Fruit fly (Drosophila melanogaster) whole organism, larva: ENCODE measurements around the gene CG2260.

Source experiments
- noc ChIP-seq: fragments of 200-800 bp; sonication (Bioruptor generic); optimal IDR thresholded peaks from 3 replicates; lab custom pipeline; 2019; ENCODE audit warnings: missing biosample characterization, mild to moderate bottlenecking, missing genetic modification characterization, moderate library complexity

CG2260 gene

dm6 chrX:8112715-8113114, 8.2 kb downstream of the CG2260 start:
- TF ChIP-seq noc (tag; lab: Kevin White, UChicago): peak; percentile 43

DNA sequence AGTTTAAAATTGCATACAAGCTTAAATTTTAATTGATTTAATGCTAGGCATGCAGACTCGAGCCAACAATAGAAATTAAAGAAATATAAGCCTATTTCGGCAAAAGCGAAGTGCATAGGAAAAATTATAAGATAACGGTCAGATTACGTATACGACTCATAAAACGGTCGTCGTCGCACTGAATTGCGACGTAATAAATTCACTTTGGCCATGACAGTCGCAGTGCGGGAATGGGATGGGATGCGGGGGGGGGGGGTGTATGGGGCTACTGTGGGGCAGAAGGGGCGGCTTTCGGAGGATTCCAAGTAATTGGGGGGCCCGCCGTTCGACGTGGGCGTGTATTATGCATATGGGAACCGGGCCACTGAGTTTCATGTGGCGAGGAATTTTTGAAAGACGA, 10.0 kb downstream of the CG2260 start:
- TF ChIP-seq noc (tag; lab: Kevin White, UChicago): no peak

DNA sequence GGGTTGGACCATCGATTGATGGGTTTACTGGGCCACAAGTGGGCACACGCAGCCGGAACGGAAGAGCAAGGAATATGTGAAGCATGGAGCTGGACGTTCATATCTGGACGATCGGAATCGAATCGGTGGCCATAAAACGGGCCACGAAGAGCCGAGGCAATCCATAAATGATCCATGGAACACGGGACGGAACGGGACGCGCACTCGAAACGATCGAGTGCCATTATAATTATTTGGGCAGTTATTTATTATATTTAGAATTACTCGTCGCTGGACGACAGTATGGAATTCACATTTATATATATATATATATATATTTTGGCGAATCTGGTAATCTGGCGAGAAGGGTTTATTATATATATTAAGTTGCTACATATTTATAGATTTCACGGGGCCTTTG, 13.0 kb downstream of the CG2260 start:
- no peak for TF ChIP-seq noc (tag; lab: Kevin White, UChicago)

dm6 chrX:8106281-8107050, 14.5 kb downstream of the CG2260 start:
- TF ChIP-seq noc (tag; lab: Kevin White, UChicago): peak; percentile 34

DNA sequence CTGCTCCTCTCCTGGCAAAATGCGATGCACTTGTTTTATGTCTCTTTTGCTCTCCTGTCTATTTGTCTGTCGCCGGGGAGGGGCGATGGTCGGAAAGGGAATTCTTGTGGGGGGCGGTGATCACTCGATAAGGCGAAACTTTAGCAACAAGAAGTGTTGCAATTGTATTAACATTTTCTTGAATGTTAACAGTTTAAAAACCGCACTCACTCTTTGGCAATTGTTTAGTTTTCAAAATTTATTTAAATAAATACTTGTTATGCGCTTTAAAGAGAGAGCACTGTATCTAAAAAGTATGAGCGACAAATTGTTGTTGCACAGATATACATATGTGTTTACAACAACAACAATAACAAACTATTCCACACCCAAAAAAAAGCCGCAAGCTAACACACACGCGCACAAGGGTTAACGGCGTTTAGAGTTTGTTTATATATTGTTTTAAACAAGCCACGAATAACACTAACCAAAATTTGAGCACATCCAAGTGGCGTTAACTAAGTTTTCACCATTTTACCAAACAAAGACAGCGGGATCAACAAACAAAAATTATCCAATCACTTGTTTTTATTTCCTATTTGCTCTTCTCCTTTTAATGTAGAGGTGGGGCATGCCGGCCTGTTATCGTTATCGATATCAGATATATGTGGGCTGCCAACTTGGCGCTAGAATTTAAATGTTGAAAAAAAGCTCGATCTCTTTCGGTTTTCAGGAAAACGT, 19.3 kb downstream of the CG2260 start, which contains the start of gene CG2258:
Gene CG2258, minus strand, starts transcription at position 617 of the 720 bp plus-strand sequence.
- TF ChIP-seq noc (tag; lab: Kevin White, UChicago): peak; percentile 92

DNA sequence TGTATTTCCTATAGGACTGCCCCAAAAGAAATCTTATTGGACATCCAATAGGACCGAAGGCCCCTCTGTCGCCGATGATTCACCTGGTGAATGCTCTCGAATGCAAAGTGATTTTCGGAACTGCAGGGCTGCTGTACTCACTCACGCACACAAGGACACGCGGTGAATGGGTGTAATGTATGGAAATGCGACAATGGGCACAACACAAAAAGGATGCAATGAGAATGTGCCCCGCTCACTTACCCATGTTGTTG, 20.2 kb downstream of the CG2260 start:
- no peak for TF ChIP-seq noc (tag; lab: Kevin White, UChicago)

DNA sequence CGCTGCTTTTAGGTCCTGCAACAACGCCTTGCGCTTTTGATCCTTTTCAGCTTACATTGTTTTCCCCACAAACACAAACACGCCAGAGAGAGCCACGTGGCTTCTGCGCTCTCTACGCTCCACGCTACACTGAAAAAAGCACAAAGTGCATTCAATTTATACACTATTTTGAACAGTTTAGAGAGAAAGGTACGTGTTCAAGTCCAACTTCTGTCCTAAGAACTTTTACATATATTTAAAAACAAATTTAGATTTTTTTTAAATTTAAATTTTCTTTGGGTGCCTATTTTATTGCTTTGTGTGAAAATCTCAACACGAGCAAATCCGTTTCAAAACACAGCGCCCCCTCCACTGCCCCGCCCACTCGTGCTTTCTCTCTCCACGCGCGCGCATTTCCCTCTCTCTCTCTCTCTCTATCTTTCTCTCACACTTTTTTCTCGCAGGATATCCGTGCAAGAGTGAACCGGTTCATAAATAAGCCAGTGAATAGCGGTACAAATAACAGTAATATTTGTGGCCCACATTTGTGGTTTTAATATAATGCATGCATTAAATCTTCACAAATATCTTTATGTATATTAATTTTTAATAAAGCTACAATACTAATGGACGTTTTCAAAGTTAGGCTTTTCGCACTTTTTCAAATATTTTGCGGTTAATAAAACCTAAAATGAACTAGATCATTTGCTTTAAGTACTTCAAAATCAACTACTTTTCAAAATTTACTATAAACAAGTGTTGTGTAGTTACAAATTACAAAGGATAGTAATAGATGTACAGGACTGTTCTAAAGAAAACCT, 20.7 kb downstream of the CG2260 start:
- TF ChIP-seq noc (tag; lab: Kevin White, UChicago): peak; percentile 14

DNA sequence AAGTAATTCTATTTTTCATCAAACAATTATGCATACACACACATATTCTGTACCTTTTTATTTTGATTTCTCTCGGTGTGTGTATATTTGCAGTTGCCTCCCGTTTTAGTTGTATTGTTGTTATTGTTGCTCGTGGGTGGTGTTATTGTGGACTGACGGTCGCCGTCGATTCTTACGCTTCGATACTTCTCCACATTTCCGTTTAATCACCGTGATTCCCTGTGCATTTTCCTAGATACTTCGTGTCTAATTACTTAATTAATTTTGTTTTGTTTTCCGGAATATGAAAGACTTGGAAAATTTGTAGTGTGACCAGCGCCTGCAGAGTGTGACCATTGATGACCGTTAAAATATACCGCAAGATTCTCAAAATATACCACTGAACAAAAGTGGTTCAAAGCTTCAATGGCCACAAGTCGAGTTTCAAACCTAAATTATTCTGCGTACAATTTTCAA, 27.2 kb downstream of the CG2260 start, which contains the start of gene UbcE2H:
Gene UbcE2H, minus strand, starts transcription at position 343 of the 456 bp plus-strand sequence.
- no peak for TF ChIP-seq noc (tag; lab: Kevin White, UChicago)

DNA sequence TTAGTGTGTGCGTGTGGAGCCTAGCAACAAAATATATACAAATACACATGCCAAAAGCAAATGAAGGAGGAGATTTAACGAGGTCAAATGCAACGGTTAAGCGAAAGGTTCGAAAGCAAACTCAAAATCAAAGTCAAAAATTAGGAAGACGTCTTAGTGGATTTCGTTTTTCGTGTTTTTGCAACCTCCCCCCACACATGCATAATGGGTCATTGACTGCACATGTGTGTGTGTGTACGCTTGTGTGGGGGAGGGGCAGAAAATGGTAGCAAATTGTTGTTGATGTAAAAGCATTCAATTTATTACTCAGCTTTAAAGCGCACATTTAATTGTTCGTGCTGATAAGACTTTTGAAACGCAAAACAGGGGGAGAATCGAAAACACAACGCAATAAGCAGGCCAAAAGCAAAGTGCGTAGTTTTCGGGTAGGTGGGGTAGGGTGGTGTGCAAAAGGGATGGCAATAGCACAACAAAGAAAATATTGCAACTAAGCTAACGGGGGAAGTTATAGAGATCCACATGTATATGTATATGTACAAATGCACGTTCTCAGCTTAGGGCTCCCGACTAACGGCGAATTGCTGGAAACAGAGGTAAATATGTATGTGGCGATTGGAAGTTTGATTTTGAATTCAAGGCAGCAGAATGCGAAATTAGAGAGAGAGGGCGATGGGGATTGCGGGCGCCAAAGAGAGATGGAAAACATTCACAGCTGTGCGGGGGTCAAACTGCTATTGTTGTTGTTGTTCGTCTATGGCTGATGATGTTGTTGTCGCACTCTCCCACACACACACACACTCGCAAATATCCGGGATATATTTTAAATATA, 27.8 kb downstream of the CG2260 start:
- TF ChIP-seq noc (tag; lab: Kevin White, UChicago): peak; percentile 6

DNA sequence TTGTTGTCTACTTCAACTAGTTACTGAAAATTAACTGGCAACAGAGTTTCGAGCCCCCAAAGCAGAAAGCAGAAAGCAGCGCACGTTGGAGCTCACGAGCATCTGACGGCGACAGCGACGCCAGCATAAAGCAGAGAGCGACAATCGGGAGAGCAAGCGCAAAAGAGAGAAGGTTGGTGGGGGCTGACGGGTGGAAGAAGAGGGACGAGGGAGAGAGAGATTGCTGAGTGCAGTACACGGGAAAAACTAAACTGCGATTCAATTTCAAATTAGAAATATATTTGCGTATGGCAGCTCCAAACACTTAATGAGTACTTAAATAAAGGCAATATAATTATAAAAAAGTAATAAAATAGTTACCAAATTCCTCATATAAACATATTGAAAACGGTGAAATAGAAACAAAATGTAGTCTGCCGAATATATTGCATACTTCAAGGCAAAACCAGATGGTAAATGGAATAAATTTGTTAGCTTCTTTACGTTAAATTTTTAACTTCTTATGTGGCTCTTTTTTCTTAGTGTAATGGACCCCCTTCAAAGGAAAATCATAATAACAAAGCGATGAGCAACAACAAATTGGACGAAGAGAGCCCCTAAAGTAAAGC, 28.8 kb downstream of the CG2260 start:
- peak; percentile 88 for TF ChIP-seq noc (tag; lab: Kevin White, UChicago)

- TF ChIP-seq noc (tag; lab: Kevin White, UChicago): peak; percentile 90
Observed at dm6 chrX:8091017-8091620, 29.8 kb downstream of the CG2260 start.

- no peak for TF ChIP-seq noc (tag; lab: Kevin White, UChicago)
Observed at dm6 chrX:8087113-8087512, 33.8 kb downstream of the CG2260 start, which contains the start of gene CG2256. TSS of gene CG2256 (minus strand) at chrX:8087213.

DNA sequence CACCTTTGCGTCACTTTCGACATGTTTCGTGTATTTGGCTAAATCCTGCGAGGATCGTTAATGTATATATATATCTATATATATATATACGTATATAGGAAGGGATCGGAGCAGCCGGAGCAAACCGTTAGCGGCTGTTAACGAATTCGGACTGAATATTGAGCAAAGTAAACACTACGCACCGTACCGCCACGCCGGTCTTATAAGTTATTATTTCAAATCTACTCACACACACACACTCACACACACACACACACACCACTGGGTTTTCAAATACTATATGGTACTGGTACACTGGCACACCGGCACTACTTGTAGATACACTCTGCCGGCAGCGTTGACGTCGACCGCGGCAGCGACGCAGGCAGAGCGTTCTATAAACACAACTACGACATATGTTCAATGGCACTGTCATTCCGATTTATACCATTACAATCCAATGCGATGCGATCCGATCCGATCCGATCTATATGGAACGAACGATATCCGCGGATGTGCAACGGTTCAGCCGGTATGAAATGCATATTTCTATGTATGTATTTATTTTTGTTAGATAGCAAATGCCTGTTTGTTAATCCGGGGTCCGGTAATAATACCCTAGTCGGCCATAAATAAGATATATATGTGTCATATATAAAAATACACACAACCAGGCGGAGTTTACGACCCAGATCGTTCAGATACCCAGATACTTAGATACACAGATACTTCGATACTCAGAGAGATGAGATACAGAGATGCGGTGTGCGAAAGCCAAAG, 39.3 kb downstream of the CG2260 start, which contains the start of gene Ldsdh1:
Gene Ldsdh1, minus strand, starts transcription at position 179 of the 759 bp plus-strand sequence.
- TF ChIP-seq noc (tag; lab: Kevin White, UChicago): no peak
